Fruit fly (Drosophila melanogaster): ENCODE measurements around the gene FASN1.

DNA sequence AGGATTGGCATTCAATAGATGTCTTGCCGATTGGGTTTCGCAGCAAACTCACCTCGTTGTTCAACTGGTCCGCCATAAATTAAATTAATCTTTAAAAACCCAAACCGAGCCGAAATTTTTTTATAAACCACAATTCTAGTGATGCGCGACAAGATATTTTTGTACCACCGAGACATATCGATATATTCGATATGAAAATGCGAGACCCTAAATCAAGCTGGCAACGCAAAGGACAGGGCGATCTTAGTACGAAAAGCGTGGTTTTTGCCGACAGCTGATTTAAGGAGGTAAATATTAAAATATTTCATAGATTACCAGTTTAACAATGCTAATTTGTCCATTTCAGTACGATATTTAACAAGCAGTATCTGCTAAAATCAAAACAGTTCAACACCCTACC is 27.4 kb upstream of the FASN1 start, which contains the start of the genes Sf3b2 and CG17219:
- TF ChIP-seq CG4496 (GFP tag; IDR thresholded peaks at IDR 0.05) = no peak
- no peak for TF ChIP-seq CG9948 (tag; optimal IDR thresholded peaks at IDR 0.05)
- TF ChIP-seq gl (tag; optimal IDR thresholded peaks at IDR 0.05) = no peak
- TF ChIP-seq rn (GFP tag; IDR thresholded peaks at IDR 0.05) = no peak
- TF ChIP-seq CG15710 (tag; optimal IDR thresholded peaks at IDR 0.05) = no peak
- no peak for TF ChIP-seq Pif1B (GFP tag; optimal IDR thresholded peaks at IDR 0.05)
- no peak for TF ChIP-seq CG14655 (GFP tag; optimal IDR thresholded peaks at IDR 0.05)
